Fruit fly (Drosophila melanogaster) whole organism, wandering third instar larva: ENCODE data around the gene CRMP.

Experiments
- Abd-B ChIP-seq: fragments of >200 bp; optimal IDR thresholded peaks from 2 replicates; lab custom pipeline; 2017; ENCODE audit warnings: missing biosample characterization, missing genetic modification characterization
- CG32264 ChIP-seq: fragments of 200-800 bp; sonication (Bioruptor generic); optimal IDR thresholded peaks from 2 replicates; lab custom pipeline; 2016; ENCODE audit warnings: missing biosample characterization, missing genetic modification characterization
- CG9705 ChIP-seq: fragments of 200-800 bp; sonication (Bioruptor generic); optimal IDR thresholded peaks from 2 replicates; lab custom pipeline; 2018; ENCODE audit warnings: missing biosample characterization, mild to moderate bottlenecking, missing genetic modification characterization
- CrebA ChIP-seq: fragments of 200-800 bp; sonication (Bioruptor generic); optimal IDR thresholded peaks from 2 replicates; lab custom pipeline; 2016; ENCODE audit warnings: missing biosample characterization, mild to moderate bottlenecking, missing genetic modification characterization, borderline replicate concordance
- Dfd ChIP-seq: fragments of >200 bp; optimal IDR thresholded peaks from 2 replicates; lab custom pipeline; 2017; ENCODE audit warnings: missing biosample characterization, missing genetic modification characterization
- Dif ChIP-seq: fragments of 200-275, 200-300 bp; sonication (Bioruptor generic); optimal IDR thresholded peaks from 2 replicates; lab custom pipeline; 2018; ENCODE audit warnings: missing biosample characterization, missing genetic modification characterization; ENCODE audit not compliant: partially characterized antibody
- GATAd ChIP-seq: sonication (Bioruptor generic); optimal IDR thresholded peaks from 2 replicates; lab custom pipeline; 2016; ENCODE audit warnings: missing biosample characterization, missing genetic modification characterization
- HLH106 ChIP-seq: fragments of 200-800 bp; optimal IDR thresholded peaks from 3 replicates; lab custom pipeline; 2019; ENCODE audit warnings: missing biosample characterization, mild to moderate bottlenecking, missing genetic modification characterization, moderate library complexity
- Hnf4 ChIP-seq: fragments of 200-800 bp; sonication (Bioruptor generic); optimal IDR thresholded peaks from 2 replicates; lab custom pipeline; 2016; ENCODE audit warnings: missing biosample characterization, mild to moderate bottlenecking, missing genetic modification characterization
- Hr78 ChIP-seq: fragments of >200 bp; optimal IDR thresholded peaks from 2 replicates; lab custom pipeline; 2017; ENCODE audit warnings: missing biosample characterization, missing genetic modification characterization
- Hr83 ChIP-seq: fragments of 200-300 bp; sonication (Bioruptor generic); optimal IDR thresholded peaks from 2 replicates; lab custom pipeline; 2016; ENCODE audit warnings: missing biosample characterization, mild to moderate bottlenecking, missing genetic modification characterization, moderate library complexity; ENCODE audit not compliant: poor library complexity, severe bottlenecking
- Jra ChIP-seq: sonication (Bioruptor generic); optimal IDR thresholded peaks from 2 replicates; lab custom pipeline; 2016; ENCODE audit warnings: missing biosample characterization, missing genetic modification characterization
- Mio ChIP-seq: sonication (Bioruptor generic); optimal IDR thresholded peaks from 2 replicates; lab custom pipeline; 2016; ENCODE audit warnings: missing biosample characterization, missing genetic modification characterization
- Myc ChIP-seq: fragments of >200 bp; optimal IDR thresholded peaks from 2 replicates; lab custom pipeline; 2017
- N ChIP-seq: fragments of >200 bp; optimal IDR thresholded peaks from 2 replicates; lab custom pipeline; 2018; ENCODE audit warnings: missing biosample characterization, missing external identifiers, missing genetic modification characterization
- OdsH ChIP-seq: fragments of 200-800 bp; sonication (Bioruptor generic); optimal IDR thresholded peaks from 2 replicates; lab custom pipeline; 2016; ENCODE audit warnings: missing biosample characterization, mild to moderate bottlenecking, missing genetic modification characterization
- Rel ChIP-seq, 2 experiments: fragments of 200-800 bp; sonication (Bioruptor generic) in 1 of 2; optimal IDR thresholded peaks; 2 replicates in 1 of 2; 3 replicates in 1 of 2; lab custom pipeline; 2016 to 2019; ENCODE audit warnings: mild to moderate bottlenecking in 2 of 2, missing biosample characterization in 2 of 2, missing genetic modification characterization in 2 of 2, moderate library complexity in 1 of 2
- Sp1 ChIP-seq: fragments of 200-800 bp; sonication (Bioruptor generic); optimal IDR thresholded peaks from 3 replicates; lab custom pipeline; 2019; ENCODE audit warnings: missing biosample characterization, mild to moderate bottlenecking, missing genetic modification characterization, moderate library complexity
- br ChIP-seq: fragments of 200-800 bp; sonication (Bioruptor generic); optimal IDR thresholded peaks from 2 replicates; lab custom pipeline; 2016; ENCODE audit warnings: missing biosample characterization, missing genetic modification characterization
- brk ChIP-seq: fragments of 200-800 bp; sonication (Bioruptor generic); optimal IDR thresholded peaks from 2 replicates; lab custom pipeline; 2016; ENCODE audit warnings: missing biosample characterization, mild to moderate bottlenecking, missing genetic modification characterization
- dl ChIP-seq, 2 experiments: fragments of 175-275, 200-275 bp in 1 of 2; fragments of 200-275 bp in 1 of 2; sonication (Bioruptor generic); optimal IDR thresholded peaks; lab custom pipeline; 2018; ENCODE audit warnings: mild to moderate bottlenecking in 2 of 2, missing biosample characterization in 2 of 2, missing genetic modification characterization in 2 of 2, moderate library complexity in 2 of 2; ENCODE audit not compliant: partially characterized antibody in 2 of 2, insufficient read depth in 1 of 2
- dmrt93B ChIP-seq: fragments of 200-800 bp; sonication (Bioruptor generic); optimal IDR thresholded peaks from 2 replicates; lab custom pipeline; 2018; ENCODE audit warnings: missing biosample characterization, mild to moderate bottlenecking, missing genetic modification characterization
- dsf ChIP-seq: sonication (Bioruptor generic); optimal IDR thresholded peaks from 2 replicates; lab custom pipeline; 2016; ENCODE audit warnings: missing biosample characterization, missing genetic modification characterization, borderline replicate concordance
- ey ChIP-seq: fragments of 200-800 bp; sonication (Bioruptor generic); optimal IDR thresholded peaks from 2 replicates; lab custom pipeline; 2016; ENCODE audit warnings: missing biosample characterization, missing genetic modification characterization
- foxo ChIP-seq, 2 experiments: fragments of 200-800 bp; sonication (Bioruptor generic); optimal IDR thresholded peaks; 2 replicates in 1 of 2; 3 replicates in 1 of 2; lab custom pipeline; 2016 to 2017; ENCODE audit warnings: missing biosample characterization in 2 of 2, missing genetic modification characterization in 2 of 2
- jim ChIP-seq: fragments of 175-275, 200-325 bp; sonication (Bioruptor generic); optimal IDR thresholded peaks from 2 replicates; lab custom pipeline; 2016; ENCODE audit warnings: missing biosample characterization, mild to moderate bottlenecking, missing genetic modification characterization
- pan ChIP-seq: fragments of >200 bp; optimal IDR thresholded peaks from 2 replicates; lab custom pipeline; 2017
- psq ChIP-seq: fragments of 200-800 bp; sonication (Bioruptor generic); optimal IDR thresholded peaks from 3 replicates; lab custom pipeline; 2017; ENCODE audit warnings: missing biosample characterization, mild to moderate bottlenecking, missing genetic modification characterization, moderate library complexity
- rgr ChIP-seq: fragments of 200-800 bp; sonication (Bioruptor generic); optimal IDR thresholded peaks from 3 replicates; lab custom pipeline; 2016; ENCODE audit warnings: missing biosample characterization, mild to moderate bottlenecking, missing genetic modification characterization
- sage ChIP-seq: fragments of 200-800 bp; sonication (Bioruptor generic); optimal IDR thresholded peaks from 2 replicates; lab custom pipeline; 2016; ENCODE audit warnings: missing biosample characterization, mild to moderate bottlenecking, missing genetic modification characterization
- sv ChIP-seq: fragments of 200-800 bp; sonication (Bioruptor generic); optimal IDR thresholded peaks from 3 replicates; lab custom pipeline; 2016; ENCODE audit warnings: missing biosample characterization, missing genetic modification characterization
- tai ChIP-seq: sonication (Bioruptor generic); optimal IDR thresholded peaks from 2 replicates; lab custom pipeline; 2016; ENCODE audit warnings: missing biosample characterization, missing genetic modification characterization
- usp ChIP-seq: fragments of >200 bp; optimal IDR thresholded peaks from 2 replicates; lab custom pipeline; 2017; ENCODE audit warnings: missing biosample characterization, missing genetic modification characterization
- woc ChIP-seq: sonication (Bioruptor generic); optimal IDR thresholded peaks from 2 replicates; lab custom pipeline; 2016; ENCODE audit warnings: missing biosample characterization, mild to moderate bottlenecking, missing genetic modification characterization

The CRMP gene

DNA sequence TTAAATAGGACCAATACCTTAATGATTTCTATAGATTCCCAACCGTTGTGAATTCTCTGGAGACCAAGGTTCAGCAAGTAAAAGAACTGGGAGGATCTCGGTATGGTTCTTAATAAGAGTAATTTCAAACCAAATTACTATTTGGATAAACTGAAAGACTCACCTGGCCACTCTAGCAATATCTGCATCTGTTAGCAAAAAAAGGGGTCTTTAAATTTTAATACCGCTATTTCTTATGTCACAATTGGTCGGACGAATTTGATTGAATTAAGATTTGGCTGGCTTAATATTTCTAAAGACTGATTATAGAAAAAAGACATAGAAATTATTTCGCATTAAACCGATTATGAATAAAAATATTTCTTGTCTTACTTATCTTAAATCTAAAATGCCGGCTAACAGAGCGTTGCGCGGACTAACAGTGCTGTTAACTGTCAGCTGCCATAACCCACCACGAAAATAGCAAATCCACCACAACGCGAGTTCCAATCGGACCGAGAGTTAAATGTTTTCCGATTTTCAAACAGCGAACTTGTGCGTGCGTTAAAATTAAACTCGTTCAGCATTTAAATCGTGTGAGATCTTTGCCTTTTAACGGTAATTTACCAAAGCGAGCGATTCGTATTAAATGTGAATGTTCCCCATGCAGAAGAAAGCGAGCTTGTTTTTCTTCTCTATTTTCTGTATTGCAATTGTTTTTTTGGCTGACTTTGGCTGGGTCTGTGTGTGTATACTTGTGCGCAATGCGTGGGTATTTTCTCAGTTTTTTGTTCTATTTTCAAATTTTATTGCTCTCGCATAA, at the start of gene CRMP:
Gene CRMP (plus strand): TSS at position 474 of the 802 bp plus-strand sequence.
- no peak for TF ChIP-seq Abd-B (GFP tag; lab: Kevin White, UChicago)
- TF ChIP-seq foxo (GFP tag; optimal IDR thresholded peaks at IDR 0.05; lab: Kevin White, UChicago): peak in 1 of 2 experiments; percentile 11

DNA sequence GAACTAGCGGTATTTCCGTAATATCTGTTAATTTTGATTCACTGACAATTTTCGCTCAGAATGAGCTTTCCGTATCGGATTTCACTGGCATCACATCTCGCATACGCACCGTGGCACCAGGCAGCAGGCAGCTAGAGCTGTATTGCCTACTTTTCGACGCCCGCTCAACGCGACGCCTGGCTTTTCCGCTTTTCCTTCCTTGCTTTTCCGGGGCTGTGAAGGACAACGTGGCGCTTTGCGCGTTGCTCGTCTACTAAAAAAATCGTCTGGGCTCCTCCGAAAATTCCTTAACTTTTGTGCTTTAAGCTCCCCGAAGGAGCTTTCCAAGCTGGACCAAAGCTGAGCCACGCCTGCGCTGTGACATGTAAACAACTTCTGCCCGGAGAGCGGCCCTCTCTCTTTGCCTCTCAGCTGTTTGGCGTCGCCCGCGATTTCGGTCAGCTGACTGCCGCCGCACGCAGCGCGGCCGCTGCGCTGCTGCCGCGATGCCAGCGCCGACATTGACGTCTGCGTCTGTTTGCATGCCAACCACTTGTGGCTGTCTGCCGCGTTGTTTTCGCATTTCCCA, 47.8 kb upstream of the CRMP start, which contains the start of the genes CG43845 and Nmdar1:
Gene CG43845 (minus strand): TSS at position 51 of the 568 bp plus-strand sequence.
Gene Nmdar1 (minus strand): TSS at position 259 of the 568 bp plus-strand sequence.
- TF ChIP-seq Dfd (GFP tag; lab: Kevin White, UChicago): no peak
- no peak for TF ChIP-seq Dif (GFP tag; lab: Kevin White, UChicago)
- TF ChIP-seq br (GFP tag; lab: Kevin White, UChicago): no peak
- TF ChIP-seq CG32264 (GFP tag; lab: Kevin White, UChicago): no peak
- no peak for TF ChIP-seq usp
- no peak for TF ChIP-seq OdsH (GFP tag; lab: Kevin White, UChicago)
- TF ChIP-seq psq: no peak
- no peak for TF ChIP-seq jim (GFP tag; lab: Kevin White, UChicago)
- no peak for TF ChIP-seq CrebA (GFP tag; lab: Kevin White, UChicago)
- no peak for TF ChIP-seq N (GFP tag; lab: Kevin White, UChicago)
- no peak for TF ChIP-seq CG9705 (GFP tag; lab: Kevin White, UChicago)
- TF ChIP-seq Myc: no peak
- TF ChIP-seq dsf (GFP tag; lab: Kevin White, UChicago): no peak
- TF ChIP-seq pan: no peak

DNA sequence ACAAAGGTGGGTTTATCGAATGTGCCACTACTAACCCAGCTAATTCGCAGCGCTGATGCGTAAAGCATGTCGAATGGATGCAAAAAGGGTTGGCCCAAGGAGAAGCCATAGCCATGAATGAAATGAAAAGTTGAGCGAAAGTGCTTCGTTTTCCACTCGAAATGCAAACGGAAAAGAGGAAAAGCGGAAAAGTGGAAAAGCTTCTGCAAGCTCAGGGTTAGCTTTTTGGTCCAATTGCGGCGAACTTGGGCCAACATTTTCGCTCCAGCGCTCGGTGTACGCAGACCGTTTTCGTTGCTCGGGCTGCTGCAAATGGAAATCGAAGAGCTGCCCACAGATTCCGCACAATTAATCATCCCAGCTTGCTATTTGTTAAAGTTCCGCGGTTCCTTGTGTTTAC, 46.1 kb upstream of the CRMP start:
- no peak for TF ChIP-seq Hr78 (GFP tag; lab: Kevin White, UChicago)
- no peak for TF ChIP-seq Myc
- no peak for TF ChIP-seq CG9705 (GFP tag; lab: Kevin White, UChicago)
- no peak for TF ChIP-seq dsf (GFP tag; lab: Kevin White, UChicago)
- TF ChIP-seq, all 38 proteins: peak for 0

DNA sequence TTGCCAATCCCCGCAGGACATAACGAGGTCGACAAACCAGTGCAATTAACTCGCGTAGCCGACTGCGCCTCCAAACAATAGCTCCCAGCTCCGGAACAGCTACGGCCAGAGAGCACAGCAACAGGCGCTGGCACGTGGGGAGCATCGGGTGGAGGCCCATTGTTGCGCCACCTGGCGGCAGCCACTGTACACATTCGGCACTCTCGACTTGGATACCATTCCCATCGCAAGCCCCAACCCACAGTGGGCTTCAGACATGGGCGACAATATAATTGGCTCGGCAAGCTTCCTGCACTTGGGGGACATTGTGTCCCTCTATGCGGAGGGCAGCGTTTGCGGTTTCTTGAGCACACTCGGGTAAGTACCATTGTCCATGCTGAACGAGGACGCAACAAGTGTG, 43.3 kb upstream of the CRMP start:
- TF ChIP-seq tai (GFP tag; lab: Kevin White, UChicago) (no peak), Dif (GFP tag; lab: Kevin White, UChicago) (no peak), sv (no peak), jim (GFP tag; lab: Kevin White, UChicago) (no peak), dmrt93B (GFP tag; lab: Kevin White, UChicago) (no peak), dsf (GFP tag; lab: Kevin White, UChicago) (no peak), CrebA (GFP tag; lab: Kevin White, UChicago) (no peak), CG32264 (GFP tag; lab: Kevin White, UChicago) (no peak), usp (no peak), ey (GFP tag; lab: Kevin White, UChicago) (no peak)

DNA sequence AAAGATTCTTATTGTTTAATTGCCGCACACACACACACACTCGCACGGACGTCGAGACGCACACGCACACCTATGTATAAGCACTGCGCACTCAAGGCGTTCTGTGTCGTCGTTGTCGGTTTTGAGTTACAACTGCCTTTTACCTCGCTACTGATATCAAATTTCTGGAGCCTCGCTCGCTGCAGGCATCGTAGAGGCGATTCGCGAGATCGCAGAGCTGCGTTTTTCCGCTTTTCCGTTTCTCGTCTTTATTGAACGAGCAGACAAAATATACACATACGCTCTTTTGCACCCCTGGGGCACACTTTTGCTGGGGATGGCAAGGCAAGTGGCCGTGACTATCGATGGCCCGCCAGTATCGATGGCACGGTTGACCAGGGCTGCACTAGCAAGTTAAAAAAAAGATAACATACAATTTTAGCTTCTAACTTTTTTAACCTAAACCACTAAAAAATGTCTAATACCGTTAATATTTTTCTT, 23.4 kb upstream of the CRMP start, which contains the start of gene CG2519:
Gene CG2519 (minus strand): TSS at position 312 of the 480 bp plus-strand sequence.
- TF ChIP-seq usp (no peak), OdsH (GFP tag; lab: Kevin White, UChicago) (peak; percentile 32), HLH106 (tag; lab: Kevin White, UChicago) (no peak), rgr (GFP tag; lab: Kevin White, UChicago) (no peak), sage (GFP tag; lab: Kevin White, UChicago) (no peak), Sp1 (GFP tag; lab: Kevin White, UChicago) (no peak), Dif (GFP tag; lab: Kevin White, UChicago) (peak; percentile 31), dl (GFP tag; optimal IDR thresholded peaks at IDR 0.05; lab: Kevin White, UChicago; ENCODE audit: insufficient read depth in 1 of 2, partially characterized antibody in 2 of 2) (no peak), dmrt93B (GFP tag; lab: Kevin White, UChicago) (no peak), br (GFP tag; lab: Kevin White, UChicago) (no peak), Rel (GFP tag; optimal IDR thresholded peaks at IDR 0.05; lab: Kevin White, UChicago) (no peak), Rel (tag; optimal IDR thresholded peaks at IDR 0.05; lab: Kevin White, UChicago) (peak; percentile 41), brk (no peak), sv (peak; percentile 44), N (GFP tag; lab: Kevin White, UChicago) (no peak), Hnf4 (no peak), Mio (no peak), Hr78 (GFP tag; lab: Kevin White, UChicago) (no peak), woc (GFP tag; lab: Kevin White, UChicago) (peak; percentile 62), Abd-B (GFP tag; lab: Kevin White, UChicago) (no peak), CG9705 (GFP tag; lab: Kevin White, UChicago) (peak; percentile 38), Jra (no peak), dsf (GFP tag; lab: Kevin White, UChicago) (no peak), Hr83 (GFP tag; lab: Kevin White, UChicago) (peak; percentile 87), Myc (peak; percentile 69), ey (GFP tag; lab: Kevin White, UChicago) (peak; percentile 42), psq (no peak), GATAd (GFP tag; lab: Kevin White, UChicago) (no peak), jim (GFP tag; lab: Kevin White, UChicago) (no peak), Dfd (GFP tag; lab: Kevin White, UChicago) (no peak), CrebA (GFP tag; lab: Kevin White, UChicago) (no peak)
